Worm (Caenorhabditis elegans): ENCODE measurements around the gene K12H4.7.

DNA sequence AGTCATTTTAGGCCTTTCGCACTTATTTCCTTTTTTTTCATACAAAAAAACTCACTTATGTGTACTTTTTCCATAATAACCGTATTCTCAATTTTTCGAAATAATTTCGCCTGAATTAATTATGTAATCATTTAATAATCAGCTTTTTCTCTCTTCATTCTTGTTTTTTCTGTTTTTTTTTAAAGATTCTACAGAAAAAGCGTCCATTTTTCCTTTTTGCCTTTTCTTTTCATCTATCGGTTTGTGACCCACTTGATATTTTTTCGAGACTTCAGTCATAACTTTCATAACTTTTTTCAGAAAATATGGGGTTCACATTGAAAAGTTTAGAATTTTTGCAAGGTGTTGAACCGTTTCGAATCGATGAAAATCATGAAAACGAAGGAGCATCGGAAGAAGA, 37.4 kb upstream of the K12H4.7 start, which contains the start of gene vms-1:
- TF ChIP-seq aly-2 (tag; optimal IDR thresholded peaks at IDR 0.05) (no peak), ztf-4 (tag; optimal IDR thresholded peaks at IDR 0.05) (no peak), fos-1 (tag; optimal IDR thresholded peaks at IDR 0.05) (no peak), nhr-77 (tag; optimal IDR thresholded peaks at IDR 0.05) (no peak), nhr-28 (tag; optimal IDR thresholded peaks at IDR 0.05) (no peak), unc-62 (GFP tag; optimal IDR thresholded peaks at IDR 0.05) (no peak), R02D3.7 (tag; optimal IDR thresholded peaks at IDR 0.05) (no peak), ceh-9 (tag; optimal IDR thresholded peaks at IDR 0.05) (no peak), lin-15B (tag; optimal IDR thresholded peaks at IDR 0.05) (no peak), nhr-12 (tag; optimal IDR thresholded peaks at IDR 0.05) (no peak), lin-39 (tag; optimal IDR thresholded peaks at IDR 0.05) (no peak), sea-2 (GFP tag; optimal IDR thresholded peaks at IDR 0.05) (no peak), fkh-2 (tag; optimal IDR thresholded peaks at IDR 0.05) (no peak), nhr-76 (tag; optimal IDR thresholded peaks at IDR 0.05) (no peak)
